Worm (Caenorhabditis elegans) whole organism, L4 larva: ENCODE measurements around the gene clec-41.

Experiments used
- D1046.2 ChIP-seq: fragments of 200-800 bp; sonication (Bioruptor generic); IDR thresholded peaks from 2 replicates; pipeline ENCODE4 v1.3.6; 2022; ENCODE audit warnings: missing genetic modification characterization, missing compliant biosample characterization
- F26F4.8 ChIP-seq: fragments of 200-800 bp; sonication (Bioruptor generic); conservative IDR thresholded peaks from 2 replicates; pipeline ENCODE4 v1.3.6; 2022; ENCODE audit warnings: missing genetic modification characterization, missing compliant biosample characterization
- F37D6.2 ChIP-seq: sonication (generic microtip); optimal IDR thresholded peaks from 2 replicates; lab custom pipeline; 2016; ENCODE audit warnings: mild to moderate bottlenecking, missing genetic modification characterization, missing compliant biosample characterization
- F44E2.7 ChIP-seq: fragments of 200-800 bp; sonication (Bioruptor generic); IDR thresholded peaks from 2 replicates; pipeline ENCODE4 v2.1.2; 2022; ENCODE audit warnings: missing genetic modification characterization, missing compliant biosample characterization
- Y48G9A.11 ChIP-seq: fragments of 200-800 bp; sonication (Bioruptor generic); IDR thresholded peaks from 2 replicates; pipeline ENCODE4 v1.3.6; 2022; ENCODE audit warnings: missing genetic modification reagents, missing genetic modification characterization, missing compliant biosample characterization
- Y5F2A.4 ChIP-seq: fragments of 200-800 bp; sonication (Bioruptor generic); optimal IDR thresholded peaks from 2 replicates; lab custom pipeline; 2018; ENCODE audit warnings: mild to moderate bottlenecking, missing genetic modification characterization, missing compliant biosample characterization
- ZK546.5 ChIP-seq, 2 experiments: sonication (generic microtip); optimal IDR thresholded peaks; 2 replicates each; lab custom pipeline; 2017; ENCODE audit warnings: missing biosample characterization in 2 of 2, missing genetic modification characterization in 2 of 2
- arid-1 ChIP-seq: fragments of 200-800 bp; sonication (Bioruptor generic); conservative IDR thresholded peaks from 2 replicates; pipeline ENCODE4 v1.3.6; 2022; ENCODE audit warnings: missing genetic modification reagents, missing genetic modification characterization, missing compliant biosample characterization
- ceh-82 ChIP-seq: sonication (generic microtip); optimal IDR thresholded peaks from 2 replicates; lab custom pipeline; 2017; ENCODE audit warnings: missing biosample characterization, missing genetic modification characterization
- cey-2 ChIP-seq: sonication (generic microtip); optimal IDR thresholded peaks from 3 replicates; lab custom pipeline; 2017; ENCODE audit warnings: missing genetic modification characterization, mild to moderate bottlenecking, missing compliant biosample characterization, antibody characterized with exemption, borderline replicate concordance; ENCODE audit not compliant: insufficient read depth
- ctbp-1 ChIP-seq: fragments of 200-800 bp; sonication (Bioruptor generic); IDR thresholded peaks from 2 replicates; pipeline ENCODE4 v1.3.6; 2022; ENCODE audit warnings: missing genetic modification reagents, missing genetic modification characterization, missing compliant biosample characterization
- daf-16 ChIP-seq, 3 experiments: sonication (generic microtip); optimal IDR thresholded peaks; 2 replicates each; lab custom pipeline; 2016 to 2017; ENCODE audit warnings: missing genetic modification characterization in 3 of 3, missing genetic modification reagents in 3 of 3, mild to moderate bottlenecking in 2 of 3, missing compliant biosample characterization in 2 of 3, missing biosample characterization in 1 of 3, moderate library complexity in 1 of 3
- daf-19 ChIP-seq: fragments of 200-800 bp; sonication (Bioruptor generic); conservative IDR thresholded peaks from 2 replicates; pipeline ENCODE4 v1.3.6; 2022; ENCODE audit warnings: missing genetic modification characterization, missing compliant biosample characterization
- daf-8 ChIP-seq: fragments of 200-800 bp; sonication (Bioruptor generic); IDR thresholded peaks from 2 replicates; pipeline ENCODE4 v1.3.6; 2022; ENCODE audit warnings: missing genetic modification characterization, missing compliant biosample characterization
- dmd-6 ChIP-seq: fragments of 200-800 bp; sonication (Bioruptor generic); IDR thresholded peaks from 2 replicates; pipeline ENCODE4 v1.3.6; 2022; ENCODE audit warnings: missing genetic modification reagents, missing genetic modification characterization, missing compliant biosample characterization
- dmd-9 ChIP-seq: fragments of 200-800 bp; sonication (Bioruptor generic); IDR thresholded peaks from 2 replicates; pipeline ENCODE4 v1.3.6; 2022; ENCODE audit warnings: missing genetic modification reagents, missing genetic modification characterization, missing compliant biosample characterization
- dpl-1 ChIP-seq: fragments of 150-350 bp; optimal IDR thresholded peaks from 2 replicates; lab custom pipeline; 2014; ENCODE audit warnings: missing biosample characterization, missing genetic modification reagents, missing genetic modification characterization
- dve-1 ChIP-seq: sonication (generic microtip); optimal IDR thresholded peaks from 2 replicates; lab custom pipeline; 2017; ENCODE audit warnings: antibody characterized with exemption, mild to moderate bottlenecking, missing genetic modification characterization, missing compliant biosample characterization; ENCODE audit not compliant: insufficient read depth
- fkh-10 ChIP-seq: fragments of 150-350 bp; optimal IDR thresholded peaks from 2 replicates; lab custom pipeline; 2014; ENCODE audit warnings: missing biosample characterization, missing genetic modification reagents, missing genetic modification characterization
- gei-8 ChIP-seq: fragments of 200-800 bp; sonication (Bioruptor generic); optimal IDR thresholded peaks from 2 replicates; lab custom pipeline; 2018; ENCODE audit warnings: mild to moderate bottlenecking, missing genetic modification characterization, missing compliant biosample characterization
- hif-1 ChIP-seq, 2 experiments: sonication (generic microtip); optimal IDR thresholded peaks; 2 replicates each; lab custom pipeline; 2016 to 2017; ENCODE audit warnings: missing compliant biosample characterization in 2 of 2, missing genetic modification characterization in 2 of 2, missing genetic modification reagents in 2 of 2, missing genotype in 2 of 2, mild to moderate bottlenecking in 1 of 2
- hlh-11 ChIP-seq: fragments of 200-800 bp; sonication (Bioruptor generic); optimal IDR thresholded peaks from 2 replicates; lab custom pipeline; 2018; ENCODE audit warnings: mild to moderate bottlenecking, missing genetic modification characterization, missing compliant biosample characterization
- jun-1 ChIP-seq: fragments of 150-350 bp; optimal IDR thresholded peaks from 2 replicates; lab custom pipeline; 2014; ENCODE audit warnings: missing biosample characterization, missing genetic modification reagents, missing genetic modification characterization
- lin-1 ChIP-seq: fragments of 200-800 bp; sonication (Bioruptor generic); IDR thresholded peaks from 2 replicates; pipeline ENCODE4 v1.3.6; 2022; ENCODE audit warnings: missing genetic modification reagents, missing genetic modification characterization, missing compliant biosample characterization
- lin-15B ChIP-seq: fragments of 150-350 bp; sonication (generic microtip); optimal IDR thresholded peaks from 3 replicates; lab custom pipeline; 2014; ENCODE audit warnings: missing biosample characterization, missing genetic modification characterization
- lin-38 ChIP-seq: fragments of 200-800 bp; sonication (Bioruptor generic); IDR thresholded peaks from 2 replicates; pipeline ENCODE4 v1.3.6; 2022; ENCODE audit warnings: missing genetic modification reagents, missing genetic modification characterization, missing compliant biosample characterization
- mdt-29 ChIP-seq: fragments of 200-800 bp; sonication (Bioruptor generic); IDR thresholded peaks from 2 replicates; pipeline ENCODE4 v1.3.6; 2022; ENCODE audit warnings: missing genetic modification reagents, missing genetic modification characterization, missing compliant biosample characterization
- mep-1 ChIP-seq: fragments of 150-350 bp; sonication (generic microtip); optimal IDR thresholded peaks from 3 replicates; lab custom pipeline; 2014; ENCODE audit warnings: missing biosample characterization, missing genetic modification characterization
- nhr-10 ChIP-seq: fragments of 150-350 bp; optimal IDR thresholded peaks from 2 replicates; lab custom pipeline; 2014; ENCODE audit warnings: missing biosample characterization, missing genetic modification characterization
- nhr-111 ChIP-seq: fragments of 200-800 bp; sonication (Bioruptor generic); optimal IDR thresholded peaks from 2 replicates; lab custom pipeline; 2018; ENCODE audit warnings: mild to moderate bottlenecking, missing genetic modification characterization, missing compliant biosample characterization
- nhr-237 ChIP-seq: sonication (generic microtip); optimal IDR thresholded peaks from 2 replicates; lab custom pipeline; 2017; ENCODE audit warnings: missing biosample characterization, missing genetic modification characterization
- nhr-41 ChIP-seq: fragments of 200-800 bp; sonication (Bioruptor generic); IDR thresholded peaks from 2 replicates; pipeline ENCODE4 v1.3.6; 2022; ENCODE audit warnings: missing genetic modification reagents, missing genetic modification characterization, missing compliant biosample characterization
- nhr-42 ChIP-seq: fragments of 200-800 bp; sonication (Bioruptor generic); IDR thresholded peaks from 2 replicates; pipeline ENCODE4 v1.3.6; 2022; ENCODE audit warnings: missing genetic modification characterization, missing compliant biosample characterization
- nhr-76 ChIP-seq: fragments of 150-350 bp; optimal IDR thresholded peaks from 2 replicates; lab custom pipeline; 2014; ENCODE audit warnings: missing biosample characterization, missing genetic modification characterization
- nhr-77 ChIP-seq: fragments of 150-350 bp; optimal IDR thresholded peaks from 2 replicates; lab custom pipeline; 2014; ENCODE audit warnings: missing biosample characterization, missing genetic modification characterization
- php-3 ChIP-seq: fragments of 200-800 bp; sonication (Bioruptor generic); IDR thresholded peaks from 2 replicates; pipeline ENCODE4 v1.3.6; 2022; ENCODE audit warnings: missing genetic modification reagents, missing genetic modification characterization, missing compliant biosample characterization
- pqm-1 ChIP-seq: sonication (generic microtip); optimal IDR thresholded peaks from 2 replicates; lab custom pipeline; 2017; ENCODE audit warnings: missing biosample characterization, missing genetic modification characterization
- rbr-2 ChIP-seq: sonication (generic microtip); optimal IDR thresholded peaks from 2 replicates; lab custom pipeline; 2016; ENCODE audit warnings: missing genotype, missing genetic modification characterization, missing compliant biosample characterization
- saeg-2 ChIP-seq: fragments of 200-800 bp; sonication (Bioruptor generic); IDR thresholded peaks from 2 replicates; pipeline ENCODE4 v1.3.6; 2022; ENCODE audit warnings: missing genetic modification reagents, missing genetic modification characterization, missing compliant biosample characterization
- sdz-12 ChIP-seq: fragments of 200-800 bp; sonication (Bioruptor generic); optimal IDR thresholded peaks from 2 replicates; lab custom pipeline; 2018; ENCODE audit warnings: mild to moderate bottlenecking, missing genetic modification characterization, missing compliant biosample characterization
- skn-1 ChIP-seq: fragments of 150-350 bp; optimal IDR thresholded peaks from 2 replicates; lab custom pipeline; 2014; ENCODE audit warnings: missing biosample characterization, missing genetic modification characterization
- snpc-1.2 ChIP-seq: fragments of 200-800 bp; sonication (Bioruptor generic); IDR thresholded peaks from 2 replicates; pipeline ENCODE4 v1.3.6; 2022; ENCODE audit warnings: missing genetic modification reagents, missing genetic modification characterization, missing compliant biosample characterization
- spr-3 ChIP-seq: fragments of 200-800 bp; sonication (Bioruptor generic); optimal IDR thresholded peaks from 2 replicates; lab custom pipeline; 2018; ENCODE audit warnings: mild to moderate bottlenecking, missing genetic modification characterization, missing compliant biosample characterization
- tag-97 ChIP-seq: fragments of 200-800 bp; sonication (Bioruptor generic); IDR thresholded peaks from 2 replicates; pipeline ENCODE4 v1.3.6; 2022; ENCODE audit warnings: missing genetic modification characterization, missing compliant biosample characterization
- tra-1 ChIP-seq: fragments of 200-800 bp; sonication (Bioruptor generic); IDR thresholded peaks from 2 replicates; pipeline ENCODE4 v1.3.6; 2022; ENCODE audit warnings: missing genetic modification reagents, missing genetic modification characterization, missing compliant biosample characterization
- unc-130 ChIP-seq: sonication (generic microtip); optimal IDR thresholded peaks from 2 replicates; lab custom pipeline; 2016; ENCODE audit warnings: missing genetic modification reagents, missing genetic modification characterization, missing compliant biosample characterization
- unc-62 ChIP-seq, 3 experiments: fragments of 150-350 bp in 1 of 3; sonication (generic microtip); optimal IDR thresholded peaks in 2 of 3; peaks in 1 of 3; 1 replicate in 1 of 3; 2 replicates in 2 of 3; lab custom pipeline; 2014 to 2017; ENCODE audit warnings: missing biosample characterization in 3 of 3, missing genetic modification characterization in 3 of 3, missing genetic modification reagents in 3 of 3, missing genotype in 1 of 3
- zag-1 ChIP-seq: fragments of 150-350 bp; optimal IDR thresholded peaks from 2 replicates; lab custom pipeline; 2014; ENCODE audit warnings: missing biosample characterization, missing genetic modification characterization
- zfp-3 ChIP-seq: fragments of 200-800 bp; sonication (Bioruptor generic); conservative IDR thresholded peaks from 2 replicates; pipeline ENCODE4 v1.3.6; 2022; ENCODE audit warnings: missing genetic modification reagents, missing genetic modification characterization, missing compliant biosample characterization
- ztf-11 ChIP-seq: fragments of 150-350 bp; optimal IDR thresholded peaks from 2 replicates; lab custom pipeline; 2014; ENCODE audit warnings: missing biosample characterization, missing genetic modification characterization

clec-41 gene

ce11 chrV:13085227-13085640 is 52.7 kb downstream of the clec-41 start (continued):
- TF ChIP-seq dmd-9 (GFP tag; lab: Robert Waterston, UW), result no peak
- TF ChIP-seq tra-1 (GFP tag; lab: Robert Waterston, UW), result peak; percentile 69; the same call in 1 of the 2 replicates
- TF ChIP-seq unc-62 (GFP tag; optimal IDR thresholded peaks at IDR 0.05 in 1 of 2; lab: Kevin White, UChicago), result no peak
- no peak for TF ChIP-seq unc-62 (tag; optimal IDR thresholded peaks at IDR 0.05; lab: Kevin White, UChicago)
- TF ChIP-seq lin-15B, result no peak
- no peak for TF ChIP-seq daf-16 (GFP tag; optimal IDR thresholded peaks at IDR 0.05; lab: Kevin White, UChicago)
- peak; percentile 77 for TF ChIP-seq daf-16 (tag; optimal IDR thresholded peaks at IDR 0.05; lab: Kevin White, UChicago)
- TF ChIP-seq mep-1 (tag; lab: Kevin White, UChicago), result peak; percentile 35
- no peak for TF ChIP-seq jun-1
- TF ChIP-seq fkh-10 (GFP tag; lab: Kevin White, UChicago), result no peak
- TF ChIP-seq mdt-29, result no peak
- TF ChIP-seq nhr-10, result peak; percentile 7
- peak; percentile 75 for TF ChIP-seq hlh-11 (tag; lab: Kevin White, UChicago)
- TF ChIP-seq F44E2.7 (GFP tag; lab: Robert Waterston, UW), result no peak
- no peak for TF ChIP-seq D1046.2
- TF ChIP-seq F26F4.8 (GFP tag; lab: Robert Waterston, UW), result no peak
- no peak for TF ChIP-seq zag-1 (tag; lab: Kevin White, UChicago)
- TF ChIP-seq F37D6.2, result no peak
- TF ChIP-seq skn-1 (tag; lab: Kevin White, UChicago), result no peak
- TF ChIP-seq nhr-237, result no peak
- TF ChIP-seq unc-130 (GFP tag; lab: Kevin White, UChicago), result no peak
- 0 out of 2 replicates have a peak, but pooled peaks have one; percentile 39 for TF ChIP-seq saeg-2 (GFP tag; lab: Robert Waterston, UW)
- TF ChIP-seq zfp-3, result no peak
- no peak for TF ChIP-seq spr-3
- no peak for TF ChIP-seq nhr-111 (GFP tag; lab: Kevin White, UChicago)
- TF ChIP-seq Y48G9A.11 (GFP tag; lab: Robert Waterston, UW), result no peak
- no peak for TF ChIP-seq daf-19 (GFP tag; lab: Robert Waterston, UW)
- TF ChIP-seq tag-97 (GFP tag; lab: Robert Waterston, UW), result no peak
- TF ChIP-seq ZK546.5 (tag; optimal IDR thresholded peaks at IDR 0.05; lab: Kevin White, UChicago), result no peak
- no peak for TF ChIP-seq nhr-77 (tag; lab: Kevin White, UChicago)
- no peak for TF ChIP-seq gei-8 (GFP tag; lab: Kevin White, UChicago)
- no peak for TF ChIP-seq nhr-42 (GFP tag; lab: Robert Waterston, UW)
- no peak for TF ChIP-seq ceh-82 (tag; lab: Kevin White, UChicago)
- TF ChIP-seq snpc-1.2, result no peak
- TF ChIP-seq ctbp-1, result no peak
- no peak for TF ChIP-seq Y5F2A.4 (GFP tag; lab: Kevin White, UChicago)
- TF ChIP-seq daf-8 (GFP tag; lab: Robert Waterston, UW), result no peak
- TF ChIP-seq arid-1 (GFP tag; lab: Robert Waterston, UW), result no peak
- no peak for TF ChIP-seq rbr-2 (tag; lab: Kevin White, UChicago)
- no peak for TF ChIP-seq hif-1 (tag; optimal IDR thresholded peaks at IDR 0.05; lab: Kevin White, UChicago)
- TF ChIP-seq nhr-41 (GFP tag; lab: Robert Waterston, UW), result no peak
- TF ChIP-seq dve-1 (tag; lab: Kevin White, UChicago), result peak; percentile 78
- no peak for TF ChIP-seq lin-1 (GFP tag; lab: Robert Waterston, UW)
- peak; percentile 85 for TF ChIP-seq dmd-6 (GFP tag; lab: Robert Waterston, UW)
- TF ChIP-seq lin-38 (GFP tag; lab: Robert Waterston, UW), result no peak
- no peak for TF ChIP-seq ztf-11 (tag; lab: Kevin White, UChicago)
- TF ChIP-seq php-3, result 0 out of 2 replicates have a peak, but pooled peaks have one; percentile 14
- no peak for TF ChIP-seq nhr-76 (tag; lab: Kevin White, UChicago)
- no peak for TF ChIP-seq dpl-1 (GFP tag; lab: Kevin White, UChicago)
- peak; percentile 54 for TF ChIP-seq pqm-1 (tag; lab: Kevin White, UChicago)
- TF ChIP-seq cey-2, result peak; percentile 79
- TF ChIP-seq sdz-12 (GFP tag; lab: Kevin White, UChicago), result no peak
